Fruit fly (Drosophila melanogaster) whole organism, embryonic: ENCODE data around the gene Rtca.
A peak's percentile ranks its signal among the peaks of the same experiment; 100 is the strongest.

ENCODE experiments used
- ATbp ChIP-seq: fragments of 200-800 bp; sonication (Bioruptor generic); optimal IDR thresholded peaks from 2 replicates; lab custom pipeline; 2017; ENCODE audit warnings: missing biosample characterization, mild to moderate bottlenecking, missing genetic modification characterization, missing genetic modification reagents
- CG10209 ChIP-seq: fragments of 200-800 bp; sonication (Bioruptor generic); optimal IDR thresholded peaks from 3 replicates; lab custom pipeline; 2017; ENCODE audit warnings: missing biosample characterization, mild to moderate bottlenecking, missing genetic modification characterization, missing genetic modification reagents
- CG10431 ChIP-seq: fragments of 200-800 bp; sonication (Bioruptor generic); optimal IDR thresholded peaks from 3 replicates; lab custom pipeline; 2018; ENCODE audit warnings: missing biosample characterization, mild to moderate bottlenecking, missing genetic modification characterization
- CG10543 ChIP-seq: fragments of 200-800 bp; sonication (Bioruptor generic); optimal IDR thresholded peaks from 3 replicates; lab custom pipeline; 2017; ENCODE audit warnings: missing biosample characterization, mild to moderate bottlenecking, missing genetic modification characterization, moderate library complexity
- CG11456 ChIP-seq: fragments of 200-800 bp; sonication (Bioruptor generic); IDR thresholded peaks from 3 replicates; pipeline ENCODE4 v1.3.6; 2022; ENCODE audit warnings: missing biosample characterization, missing genetic modification characterization
- CG12769 ChIP-seq: fragments of 200-800 bp; sonication (Bioruptor generic); optimal IDR thresholded peaks from 2 replicates; lab custom pipeline; 2019; ENCODE audit warnings: missing biosample characterization, mild to moderate bottlenecking, missing genetic modification characterization, moderate library complexity
- CG15514 ChIP-seq: fragments of 200-800 bp; sonication (Bioruptor generic); optimal IDR thresholded peaks from 3 replicates; lab custom pipeline; 2017; ENCODE audit warnings: missing biosample characterization, missing genetic modification characterization, mild to moderate bottlenecking, moderate library complexity, missing genetic modification reagents
- CG1647 ChIP-seq: fragments of 200-800 bp; sonication (Bioruptor generic); optimal IDR thresholded peaks from 3 replicates; lab custom pipeline; 2016; ENCODE audit warnings: missing biosample characterization, missing genetic modification characterization
- CG16779 ChIP-seq: fragments of 200-800 bp; sonication (Bioruptor generic); IDR thresholded peaks from 2 replicates; pipeline ENCODE4 v1.3.6; 2022; ENCODE audit warnings: missing biosample characterization, missing genetic modification characterization
- CG17359 ChIP-seq: fragments of 200-800 bp; sonication (Bioruptor generic); optimal IDR thresholded peaks from 3 replicates; lab custom pipeline; 2018; ENCODE audit warnings: missing biosample characterization, mild to moderate bottlenecking, missing genetic modification characterization, moderate library complexity
- CG18619 ChIP-seq: fragments of 200-800 bp; sonication (Bioruptor generic); optimal IDR thresholded peaks from 3 replicates; lab custom pipeline; 2017; ENCODE audit warnings: missing biosample characterization, mild to moderate bottlenecking, missing genetic modification characterization
- CG34376 ChIP-seq: fragments of 200-800 bp; sonication (Bioruptor generic); optimal IDR thresholded peaks from 2 replicates; lab custom pipeline; 2018; ENCODE audit warnings: missing biosample characterization, mild to moderate bottlenecking, missing genetic modification characterization
- CG4360 ChIP-seq: fragments of 200-800 bp; sonication (Bioruptor generic); IDR thresholded peaks from 2 replicates; pipeline ENCODE4 v1.3.6; 2022; ENCODE audit warnings: missing biosample characterization, missing genetic modification characterization
- CG4424 ChIP-seq: fragments of 200-800 bp; sonication (Bioruptor generic); optimal IDR thresholded peaks from 3 replicates; lab custom pipeline; 2016; ENCODE audit warnings: missing biosample characterization, missing genetic modification characterization
- CG4707 ChIP-seq: fragments of 200-800 bp; sonication (Bioruptor generic); optimal IDR thresholded peaks from 2 replicates; lab custom pipeline; 2018; ENCODE audit warnings: missing biosample characterization, mild to moderate bottlenecking, missing genetic modification characterization, moderate library complexity
- CG4730 ChIP-seq: fragments of 200-800 bp; sonication (Bioruptor generic); IDR thresholded peaks from 2 replicates; pipeline ENCODE4 v1.3.6; 2022; ENCODE audit warnings: missing biosample characterization, missing genetic modification characterization
- CG4854 ChIP-seq: fragments of 200-800 bp; sonication (Bioruptor generic); optimal IDR thresholded peaks from 2 replicates; lab custom pipeline; 2016; ENCODE audit warnings: missing biosample characterization, missing genetic modification characterization, inconsistent platforms
- CG9609 ChIP-seq: fragments of 200-800 bp; sonication (Bioruptor generic); optimal IDR thresholded peaks from 3 replicates; lab custom pipeline; 2016; ENCODE audit warnings: missing biosample characterization, missing genetic modification characterization
- Dfd ChIP-seq, 2 experiments: fragments of >200 bp; optimal IDR thresholded peaks; 2 replicates each; lab custom pipeline; 2017; ENCODE audit warnings: missing biosample characterization in 2 of 2, missing genetic modification characterization in 2 of 2
- Elba2 ChIP-seq: fragments of 200-800 bp; sonication (Bioruptor generic); optimal IDR thresholded peaks from 3 replicates; lab custom pipeline; 2016; ENCODE audit warnings: missing biosample characterization, missing genetic modification characterization
- Jarid2 ChIP-seq: fragments of 200-800 bp; sonication (Bioruptor generic); optimal IDR thresholded peaks from 3 replicates; lab custom pipeline; 2017; ENCODE audit warnings: mild to moderate bottlenecking, missing biosample characterization, missing genetic modification reagents, missing genetic modification characterization
- Myb ChIP-seq: fragments of 200-800 bp; sonication (Bioruptor generic); optimal IDR thresholded peaks from 2 replicates; lab custom pipeline; 2016; ENCODE audit warnings: missing biosample characterization, missing genetic modification characterization
- Nf-YC ChIP-seq: fragments of 200-800 bp; optimal IDR thresholded peaks from 3 replicates; lab custom pipeline; 2019; ENCODE audit warnings: missing biosample characterization, mild to moderate bottlenecking, missing genetic modification characterization, moderate library complexity
- NfI ChIP-seq: fragments of 200-800 bp; sonication (Bioruptor generic); optimal IDR thresholded peaks from 3 replicates; lab custom pipeline; 2018; ENCODE audit warnings: missing biosample characterization, mild to moderate bottlenecking, missing genetic modification characterization, moderate library complexity
- Pdp1 ChIP-seq, 2 experiments: fragments of 200-800 bp; sonication (Bioruptor generic); optimal IDR thresholded peaks; 3 replicates each; lab custom pipeline; 2016; ENCODE audit warnings: missing biosample characterization in 2 of 2, missing genetic modification characterization in 2 of 2, mild to moderate bottlenecking in 1 of 2, moderate library complexity in 1 of 2
- Trl ChIP-seq, 3 experiments: fragments of >200 bp in 2 of 3; fragments of 200-800 bp in 1 of 3; sonication (Bioruptor generic) in 1 of 3; optimal IDR thresholded peaks; 2 replicates in 1 of 3; 3 replicates in 2 of 3; lab custom pipeline; 2016 to 2017; ENCODE audit warnings: missing biosample characterization in 1 of 3, missing genetic modification characterization in 1 of 3
- amos ChIP-seq: fragments of 200-800 bp; sonication (Bioruptor generic); IDR thresholded peaks from 2 replicates; pipeline ENCODE4 v1.3.6; 2022; ENCODE audit warnings: missing biosample characterization, missing genetic modification characterization; ENCODE audit not compliant: partially characterized antibody
- ato ChIP-seq: fragments of 200-800 bp; sonication (Bioruptor generic); IDR thresholded peaks from 2 replicates; pipeline ENCODE4 v1.3.6; 2022; ENCODE audit warnings: missing biosample characterization, missing genetic modification characterization; ENCODE audit not compliant: partially characterized antibody
- cato ChIP-seq: fragments of 200-800 bp; sonication (Bioruptor generic); optimal IDR thresholded peaks from 2 replicates; lab custom pipeline; 2016; ENCODE audit warnings: missing biosample characterization, missing genetic modification characterization, borderline replicate concordance
- cg ChIP-seq: fragments of 200-800 bp; sonication (Bioruptor generic); optimal IDR thresholded peaks from 3 replicates; lab custom pipeline; 2019; ENCODE audit warnings: missing biosample characterization, mild to moderate bottlenecking, missing genetic modification characterization, moderate library complexity
- chinmo ChIP-seq: fragments of 200-800 bp; sonication (Bioruptor generic); IDR thresholded peaks from 4 replicates; pipeline ENCODE4 v1.3.6; 2022; ENCODE audit warnings: missing biosample characterization, missing genetic modification characterization; ENCODE audit not compliant: partially characterized antibody
- ci ChIP-seq: fragments of 200-800 bp; sonication (Bioruptor generic); IDR thresholded peaks from 3 replicates; pipeline ENCODE4 v1.3.6; 2022; ENCODE audit warnings: missing biosample characterization, missing genetic modification characterization
- crol ChIP-seq: fragments of 200-800 bp; sonication (Bioruptor generic); IDR thresholded peaks from 2 replicates; pipeline ENCODE4 v1.3.6; 2022; ENCODE audit warnings: missing biosample characterization, missing genetic modification characterization
- dysf ChIP-seq: fragments of 200-800 bp; sonication (Bioruptor generic); IDR thresholded peaks from 3 replicates; pipeline ENCODE4 v1.3.6; 2022; ENCODE audit warnings: missing biosample characterization, missing genetic modification characterization
- inv ChIP-seq: fragments of 200-800 bp; sonication (Bioruptor generic); IDR thresholded peaks from 2 replicates; pipeline ENCODE4 v1.3.6; 2022; ENCODE audit warnings: missing biosample characterization, missing genetic modification characterization; ENCODE audit not compliant: partially characterized antibody
- jumu ChIP-seq: fragments of 200-800 bp; sonication (Bioruptor generic); optimal IDR thresholded peaks from 3 replicates; lab custom pipeline; 2016; ENCODE audit warnings: missing biosample characterization, missing genetic modification characterization
- kay ChIP-seq: fragments of 200-800 bp; sonication (Bioruptor generic); optimal IDR thresholded peaks from 2 replicates; lab custom pipeline; 2016; ENCODE audit warnings: missing biosample characterization, missing genetic modification characterization
- lilli ChIP-seq: fragments of 200-800 bp; sonication (Bioruptor generic); optimal IDR thresholded peaks from 3 replicates; lab custom pipeline; 2016; ENCODE audit warnings: missing biosample characterization, missing genetic modification characterization
- lola ChIP-seq, 3 experiments: fragments of >200 bp in 2 of 3; fragments of 200-800 bp in 1 of 3; sonication (Bioruptor generic) in 1 of 3; optimal IDR thresholded peaks; 2 replicates each; lab custom pipeline; 2017 to 2019; ENCODE audit warnings: missing biosample characterization in 3 of 3, missing genetic modification characterization in 3 of 3, mild to moderate bottlenecking in 1 of 3, moderate library complexity in 1 of 3
- p53 ChIP-seq: fragments of 200-800 bp; sonication (Bioruptor generic); optimal IDR thresholded peaks from 2 replicates; lab custom pipeline; 2016; ENCODE audit warnings: missing biosample characterization, missing genetic modification characterization
- sd ChIP-seq: fragments of 200-800 bp; sonication (Bioruptor generic); optimal IDR thresholded peaks from 3 replicates; lab custom pipeline; 2018; ENCODE audit warnings: missing biosample characterization, mild to moderate bottlenecking, missing genetic modification characterization, moderate library complexity
- sens ChIP-seq: fragments of 200-800 bp; sonication (Bioruptor generic); peaks from one replicate; lab custom pipeline; 2016; ENCODE audit warnings: missing biosample characterization, missing genetic modification characterization
- seq ChIP-seq: fragments of 200-800 bp; sonication (Bioruptor generic); IDR thresholded peaks from 2 replicates; pipeline ENCODE4 v1.3.6; 2022; ENCODE audit warnings: missing biosample characterization, missing genetic modification characterization
- sisA ChIP-seq: fragments of 200-800 bp; sonication (Bioruptor generic); IDR thresholded peaks from 2 replicates; pipeline ENCODE4 v1.3.6; 2022; ENCODE audit warnings: missing biosample characterization, missing genetic modification characterization
- so ChIP-seq: fragments of 200-800 bp; sonication (Bioruptor generic); IDR thresholded peaks from 3 replicates; pipeline ENCODE4 v1.3.6; 2022; ENCODE audit warnings: missing biosample characterization, missing genetic modification characterization
- tx ChIP-seq: fragments of 200-800 bp; sonication (Bioruptor generic); optimal IDR thresholded peaks from 2 replicates; lab custom pipeline; 2016; ENCODE audit warnings: missing biosample characterization, missing genetic modification characterization
- wdn ChIP-seq: fragments of 200-800 bp; sonication (Bioruptor generic); IDR thresholded peaks from 2 replicates; pipeline ENCODE4 v1.3.6; 2022; ENCODE audit warnings: missing biosample characterization, missing genetic modification characterization

Gene Rtca

dm6 chrX:2094072-2094761, 22.0 kb downstream of the Rtca start, which contains the start of gene csw (continued):
- TF ChIP-seq seq (GFP tag; lab: Robert Waterston, UW) (0 out of 2 replicates have a peak, but pooled peaks have one; percentile 26), ato (peak; percentile 54), tx (GFP tag; lab: Kevin White, UChicago) (peak; percentile 49), CG9609 (GFP tag; lab: Kevin White, UChicago) (peak; percentile 65), Elba2 (GFP tag; lab: Kevin White, UChicago) (peak; percentile 92), amos (peak; percentile 58; the same call in 1 of the 2 replicates), cg (GFP tag; lab: Kevin White, UChicago) (peak; percentile 99), chinmo (GFP tag; lab: Robert Waterston, UW) (0 out of 4 replicates have a peak, but pooled peaks have one; percentile 23), dysf (GFP tag; lab: Robert Waterston, UW) (peak; percentile 31; the same call in 1 of the 3 replicates), lola (GFP tag; optimal IDR thresholded peaks at IDR 0.05; lab: Kevin White, UChicago) (peak in 1 of 3 experiments; percentile 60), kay (peak; percentile 21), CG15514 (GFP tag; lab: Kevin White, UChicago) (peak; percentile 90), CG10209 (GFP tag; lab: Kevin White, UChicago) (no peak), so (no peak), CG1647 (GFP tag; lab: Kevin White, UChicago) (peak; percentile 30), CG18619 (peak; percentile 29), CG17359 (peak; percentile 38), cato (GFP tag; lab: Kevin White, UChicago) (no peak), CG10543 (GFP tag; lab: Kevin White, UChicago) (peak; percentile 72), NfI (peak; percentile 41), sens (peak; percentile 76), CG11456 (GFP tag; lab: Robert Waterston, UW) (0 out of 3 replicates have a peak, but pooled peaks have one; percentile 21), p53 (peak; percentile 42), CG4360 (GFP tag; lab: Robert Waterston, UW) (no peak), inv (GFP tag; lab: Robert Waterston, UW) (0 out of 2 replicates have a peak, but pooled peaks have one; percentile 16), ci (peak; percentile 65; the same call in 1 of the 3 replicates), crol (peak; percentile 64), sisA (GFP tag; lab: Robert Waterston, UW) (peak; percentile 27; the same call in 1 of the 2 replicates), CG16779 (GFP tag; lab: Robert Waterston, UW) (no peak), Jarid2 (GFP tag; lab: Kevin White, UChicago) (no peak), Dfd (GFP tag; optimal IDR thresholded peaks at IDR 0.05; lab: Kevin White, UChicago) (no peak), lilli (GFP tag; lab: Kevin White, UChicago) (peak; percentile 64), CG12769 (tag; lab: Kevin White, UChicago) (peak; percentile 35), CG10431 (GFP tag; lab: Kevin White, UChicago) (no peak), CG4730 (GFP tag; lab: Robert Waterston, UW) (no peak), Nf-YC (peak; percentile 60), CG4707 (no peak), Trl (optimal IDR thresholded peaks at IDR 0.05; lab: Kevin White, UChicago) (peak; percentile 12 to 72), Trl (GFP tag; optimal IDR thresholded peaks at IDR 0.05; lab: Kevin White, UChicago) (peak; percentile 39), CG34376 (GFP tag; lab: Kevin White, UChicago) (peak; percentile 18), CG4424 (GFP tag; lab: Kevin White, UChicago) (peak; percentile 3), jumu (GFP tag; lab: Kevin White, UChicago) (peak; percentile 42), CG4854 (GFP tag; lab: Kevin White, UChicago) (peak; percentile 7), ATbp (no peak), wdn (GFP tag; lab: Robert Waterston, UW) (no peak), Pdp1 (GFP tag; optimal IDR thresholded peaks at IDR 0.05; lab: Kevin White, UChicago) (peak; percentile 30 to 48), sd (tag; lab: Kevin White, UChicago) (peak; percentile 35), Myb (GFP tag; lab: Kevin White, UChicago) (peak; percentile 100)
